Worm (Caenorhabditis elegans): Measurements from ENCODE around the gene her-1.
A peak's percentile ranks its signal among the peaks of the same experiment; 100 is the strongest.

The her-1 gene

ce11 chrV:9730743-9731706, 34.2 kb downstream of the her-1 start (continued):
- TF ChIP-seq blmp-1 (tag; optimal IDR thresholded peaks at IDR 0.05): peak; percentile 89
- TF ChIP-seq nhr-47 (tag; optimal IDR thresholded peaks at IDR 0.05): peak; percentile 95
- peak; percentile 80 for TF ChIP-seq snpc-4 (tag; optimal IDR thresholded peaks at IDR 0.05)
- TF ChIP-seq nhr-84 (tag; optimal IDR thresholded peaks at IDR 0.05): no peak
- no peak for TF ChIP-seq alr-1 (tag; optimal IDR thresholded peaks at IDR 0.05; ENCODE audit: borderline replicate concordance)
- TF ChIP-seq mab-9 (GFP tag; IDR thresholded peaks at IDR 0.05): peak; percentile 83
- TF ChIP-seq lir-3 (tag; optimal IDR thresholded peaks at IDR 0.05; ENCODE audit: poor library complexity): peak; percentile 60
- TF ChIP-seq lin-14 (GFP tag; optimal IDR thresholded peaks at IDR 0.05): peak; percentile 100
- peak; percentile 91 for TF ChIP-seq aly-2 (tag; optimal IDR thresholded peaks at IDR 0.05)
- TF ChIP-seq sup-37 (GFP tag; optimal IDR thresholded peaks at IDR 0.05): peak; percentile 65
- TF ChIP-seq sptf-1 (tag; optimal IDR thresholded peaks at IDR 0.05): no peak
- TF ChIP-seq pqm-1 (tag; optimal IDR thresholded peaks at IDR 0.05): no peak
- TF ChIP-seq fkh-4 (tag; optimal IDR thresholded peaks at IDR 0.05; ENCODE audit: borderline replicate concordance): peak; percentile 40
- TF ChIP-seq irx-1 (tag; optimal IDR thresholded peaks at IDR 0.05): peak; percentile 87
- TF ChIP-seq egl-27 (tag; optimal IDR thresholded peaks at IDR 0.05): peak; percentile 84 to 96

- no peak for TF ChIP-seq ztf-11 (tag; optimal IDR thresholded peaks at IDR 0.05)
- no peak for TF ChIP-seq elt-2 (tag; optimal IDR thresholded peaks at IDR 0.05)
- TF ChIP-seq nhr-12 (tag; optimal IDR thresholded peaks at IDR 0.05): no peak
- TF ChIP-seq dpl-1 (GFP tag; optimal IDR thresholded peaks at IDR 0.05): no peak
- TF ChIP-seq nhr-76 (tag; optimal IDR thresholded peaks at IDR 0.05): no peak
- TF ChIP-seq sup-37 (GFP tag; optimal IDR thresholded peaks at IDR 0.05): no peak
- TF ChIP-seq isw-1 (GFP tag; IDR thresholded peaks at IDR 0.05): no peak
- TF ChIP-seq vab-15 (tag; optimal IDR thresholded peaks at IDR 0.05): no peak
- no peak for TF ChIP-seq C34B4.2 (tag; optimal IDR thresholded peaks at IDR 0.05)
- no peak for TF ChIP-seq tbx-2 (tag; optimal IDR thresholded peaks at IDR 0.05)
- TF ChIP-seq nhr-47 (tag; optimal IDR thresholded peaks at IDR 0.05): no peak
- peak in 1 of 3 experiments; percentile 43 for TF ChIP-seq ceh-82 (tag; optimal IDR thresholded peaks at IDR 0.05)
- TF ChIP-seq sptf-1 (tag; optimal IDR thresholded peaks at IDR 0.05): no peak
- TF ChIP-seq nhr-20 (tag; optimal IDR thresholded peaks at IDR 0.05): no peak
- TF ChIP-seq tlp-1 (tag; optimal IDR thresholded peaks at IDR 0.05): no peak
- TF ChIP-seq nhr-237 (tag; optimal IDR thresholded peaks at IDR 0.05): no peak
- peak; percentile 71 for TF ChIP-seq blmp-1 (tag; optimal IDR thresholded peaks at IDR 0.05)
- no peak for TF ChIP-seq fos-1 (tag; optimal IDR thresholded peaks at IDR 0.05)
- TF ChIP-seq lin-15B (tag; optimal IDR thresholded peaks at IDR 0.05): no peak
- TF ChIP-seq mab-9 (GFP tag; IDR thresholded peaks at IDR 0.05): no peak
- TF ChIP-seq rnt-1 (tag; optimal IDR thresholded peaks at IDR 0.05): no peak
- no peak for TF ChIP-seq hpl-2 (GFP tag; optimal IDR thresholded peaks at IDR 0.05)
- no peak for TF ChIP-seq ceh-88 (GFP tag; IDR thresholded peaks at IDR 0.05)
- no peak for TF ChIP-seq ztf-4 (tag; optimal IDR thresholded peaks at IDR 0.05)
- no peak for TF ChIP-seq ceh-90 (tag; optimal IDR thresholded peaks at IDR 0.05)
- peak; percentile 62 for TF ChIP-seq lin-14 (GFP tag; optimal IDR thresholded peaks at IDR 0.05)
- TF ChIP-seq mep-1 (tag; optimal IDR thresholded peaks at IDR 0.05): peak; percentile 20
- no peak for TF ChIP-seq irx-1 (tag; optimal IDR thresholded peaks at IDR 0.05)
- TF ChIP-seq lin-13 (GFP tag; optimal IDR thresholded peaks at IDR 0.05): no peak
- no peak for TF ChIP-seq ets-5 (GFP tag; IDR thresholded peaks at IDR 0.05)
- no peak for TF ChIP-seq C04F5.9 (tag; optimal IDR thresholded peaks at IDR 0.05)
- TF ChIP-seq lsy-2 (tag; optimal IDR thresholded peaks at IDR 0.05): peak in 1 of 2 experiments; percentile 37
- TF ChIP-seq nhr-84 (tag; optimal IDR thresholded peaks at IDR 0.05): no peak
- no peak for TF ChIP-seq alr-1 (tag; optimal IDR thresholded peaks at IDR 0.05; ENCODE audit: borderline replicate concordance)
- TF ChIP-seq aly-2 (tag; optimal IDR thresholded peaks at IDR 0.05): no peak
- TF ChIP-seq dsc-1 (tag; optimal IDR thresholded peaks at IDR 0.05): no peak
- TF ChIP-seq pag-3 (tag; optimal IDR thresholded peaks at IDR 0.05; ENCODE audit: borderline replicate concordance, insufficient read depth): no peak
- no peak for TF ChIP-seq hlh-17 (GFP tag; optimal IDR thresholded peaks at IDR 0.05; ENCODE audit: borderline replicate concordance)
- no peak for TF ChIP-seq efl-1 (optimal IDR thresholded peaks at IDR 0.05)
- peak in 1 of 2 experiments; percentile 90 for TF ChIP-seq efl-1 (GFP tag; optimal IDR thresholded peaks at IDR 0.05 in 1 of 2)
Observed at ce11 chrV:9731852-9732251, 35.0 kb downstream of the her-1 start.
